Worm (Caenorhabditis elegans) whole organism, L2 larva: ENCODE measurements around the gene dhgd-1.
A peak's percentile ranks its signal among the peaks of the same experiment; 100 is the strongest.

Experiments used
- C34F6.9 ChIP-seq: fragments of 150-350 bp; optimal IDR thresholded peaks from 2 replicates; lab custom pipeline; 2014; ENCODE audit warnings: missing biosample characterization, missing genetic modification characterization
- F13H6.1 ChIP-seq: sonication (generic microtip); optimal IDR thresholded peaks from 2 replicates; lab custom pipeline; 2016; ENCODE audit warnings: missing genetic modification characterization, missing compliant biosample characterization
- R02D3.7 ChIP-seq: fragments of 150-350 bp; optimal IDR thresholded peaks from 2 replicates; lab custom pipeline; 2014; ENCODE audit warnings: missing biosample characterization, missing genetic modification characterization
- Y55F3AM.14 ChIP-seq: fragments of 200-800 bp; sonication (Bioruptor generic); optimal IDR thresholded peaks from 2 replicates; lab custom pipeline; 2018; ENCODE audit warnings: mild to moderate bottlenecking, missing genetic modification characterization, missing compliant biosample characterization
- ZK546.5 ChIP-seq: sonication (generic microtip); optimal IDR thresholded peaks from 2 replicates; lab custom pipeline; 2017; ENCODE audit warnings: missing biosample characterization, missing genetic modification characterization
- alr-1 ChIP-seq: fragments of 150-350 bp; optimal IDR thresholded peaks from 2 replicates; lab custom pipeline; 2014; ENCODE audit warnings: missing biosample characterization, missing genetic modification characterization
- ama-1 ChIP-seq: fragments of 150-350 bp; optimal IDR thresholded peaks from 2 replicates; lab custom pipeline; 2018; ENCODE audit warnings: inconsistent platforms
- ceh-16 ChIP-seq: fragments of 150-350 bp; optimal IDR thresholded peaks from 2 replicates; lab custom pipeline; 2014; ENCODE audit warnings: missing biosample characterization, missing genetic modification characterization
- ceh-82 ChIP-seq: fragments of 150-350 bp; optimal IDR thresholded peaks from 2 replicates; lab custom pipeline; 2014; ENCODE audit warnings: missing biosample characterization, missing genetic modification characterization
- crh-2 ChIP-seq: sonication (generic microtip); optimal IDR thresholded peaks from 2 replicates; lab custom pipeline; 2017; ENCODE audit warnings: missing biosample characterization, missing genetic modification characterization
- dmd-4 ChIP-seq: sonication (generic microtip); optimal IDR thresholded peaks from 2 replicates; lab custom pipeline; 2017; ENCODE audit warnings: missing biosample characterization, missing genetic modification characterization
- egl-27 ChIP-seq: sonication (generic microtip); optimal IDR thresholded peaks from 3 replicates; lab custom pipeline; 2017; ENCODE audit warnings: missing biosample characterization, missing genetic modification reagents, missing genetic modification characterization
- elt-1 ChIP-seq: fragments of 150-350 bp; optimal IDR thresholded peaks from 2 replicates; lab custom pipeline; 2014; ENCODE audit warnings: missing biosample characterization, missing genetic modification characterization
- gmeb-1 ChIP-seq: fragments of 150-350 bp; optimal IDR thresholded peaks from 2 replicates; lab custom pipeline; 2014; ENCODE audit warnings: missing biosample characterization, missing genetic modification characterization
- lin-11 ChIP-seq: fragments of 150-350 bp; sonication (generic microtip); optimal IDR thresholded peaks from 2 replicates; lab custom pipeline; 2014; ENCODE audit warnings: missing biosample characterization, missing genetic modification characterization, inconsistent platforms, mixed read lengths
- lin-13 ChIP-seq: fragments of 150-350 bp; optimal IDR thresholded peaks from 2 replicates; lab custom pipeline; 2014; ENCODE audit warnings: missing biosample characterization, missing genetic modification reagents, missing genetic modification characterization
- lin-39 ChIP-seq: fragments of 150-350 bp; optimal IDR thresholded peaks from 2 replicates; lab custom pipeline; 2014; ENCODE audit warnings: missing biosample characterization, missing genetic modification reagents, missing genetic modification characterization
- lsy-2 ChIP-seq, 2 experiments: fragments of 150-350 bp in 1 of 2; sonication (generic microtip) in 1 of 2; optimal IDR thresholded peaks; 2 replicates each; lab custom pipeline; 2014 to 2017; ENCODE audit warnings: missing biosample characterization in 2 of 2, missing genetic modification characterization in 2 of 2
- mab-5 ChIP-seq: fragments of 150-350 bp; optimal IDR thresholded peaks from 2 replicates; lab custom pipeline; 2014; ENCODE audit warnings: missing biosample characterization, missing genetic modification characterization
- mbf-1 ChIP-seq: sonication (generic microtip); optimal IDR thresholded peaks from 2 replicates; lab custom pipeline; 2017; ENCODE audit warnings: missing biosample characterization, missing genetic modification characterization
- nhr-12 ChIP-seq: fragments of 150-350 bp; optimal IDR thresholded peaks from 2 replicates; lab custom pipeline; 2014; ENCODE audit warnings: missing biosample characterization, missing genetic modification characterization
- nhr-129 ChIP-seq: fragments of 150-350 bp; optimal IDR thresholded peaks from 2 replicates; lab custom pipeline; 2014; ENCODE audit warnings: missing biosample characterization, missing genetic modification characterization
- nhr-21 ChIP-seq: fragments of 150-350 bp; optimal IDR thresholded peaks from 2 replicates; lab custom pipeline; 2014; ENCODE audit warnings: missing biosample characterization, missing genetic modification characterization
- nhr-23 ChIP-seq: fragments of 150-350 bp; optimal IDR thresholded peaks from 2 replicates; lab custom pipeline; 2014; ENCODE audit warnings: missing biosample characterization, missing genetic modification reagents, missing genetic modification characterization
- nhr-25 ChIP-seq: fragments of 150-350 bp; sonication (generic microtip); optimal IDR thresholded peaks from 3 replicates; lab custom pipeline; 2014; ENCODE audit warnings: missing biosample characterization, missing genetic modification characterization
- nhr-6 ChIP-seq: fragments of 150-350 bp; optimal IDR thresholded peaks from 2 replicates; lab custom pipeline; 2014; ENCODE audit warnings: missing biosample characterization, missing genetic modification characterization
- peb-1 ChIP-seq: fragments of 150-350 bp; optimal IDR thresholded peaks from 2 replicates; lab custom pipeline; 2014; ENCODE audit warnings: missing biosample characterization, missing genetic modification characterization
- sem-4 ChIP-seq: fragments of 150-350 bp; optimal IDR thresholded peaks from 2 replicates; lab custom pipeline; 2014; ENCODE audit warnings: missing biosample characterization, missing genetic modification reagents, missing genetic modification characterization
- skn-1 ChIP-seq: sonication (generic microtip); optimal IDR thresholded peaks from 2 replicates; lab custom pipeline; 2017; ENCODE audit warnings: missing biosample characterization, missing genetic modification characterization
- sma-3 ChIP-seq: sonication (generic microtip); optimal IDR thresholded peaks from 2 replicates; lab custom pipeline; 2016; ENCODE audit warnings: missing genetic modification reagents, missing genetic modification characterization, missing compliant biosample characterization
- snpc-4 ChIP-seq: fragments of 150-350 bp; optimal IDR thresholded peaks from 2 replicates; lab custom pipeline; 2014; ENCODE audit warnings: missing biosample characterization, missing genetic modification characterization
- unc-55 ChIP-seq: fragments of 150-350 bp; sonication (generic microtip); optimal IDR thresholded peaks from 3 replicates; lab custom pipeline; 2014; ENCODE audit warnings: missing biosample characterization, missing genetic modification reagents, missing genetic modification characterization
- unc-62 ChIP-seq: fragments of 150-350 bp; optimal IDR thresholded peaks from 2 replicates; lab custom pipeline; 2014; ENCODE audit warnings: missing biosample characterization, missing genetic modification reagents, missing genetic modification characterization
- zag-1 ChIP-seq: fragments of 150-350 bp; optimal IDR thresholded peaks from 2 replicates; lab custom pipeline; 2014; ENCODE audit warnings: missing biosample characterization, missing genetic modification characterization
- ztf-1 ChIP-seq: fragments of 200-800 bp; sonication (Bioruptor generic); conservative IDR thresholded peaks from 2 replicates; pipeline ENCODE4 v1.3.6; 2022; ENCODE audit warnings: missing genetic modification characterization, missing compliant biosample characterization
- ztf-4 ChIP-seq: fragments of 150-350 bp; optimal IDR thresholded peaks from 2 replicates; lab custom pipeline; 2014; ENCODE audit warnings: missing biosample characterization, missing genetic modification characterization

Gene dhgd-1

ce11 chrII:11568670-11569069, 16.8 kb upstream of the dhgd-1 start:
- TF ChIP-seq crh-2 (tag; lab: Kevin White, UChicago) (no peak), unc-62 (GFP tag; lab: Kevin White, UChicago) (no peak), mbf-1 (tag; lab: Kevin White, UChicago) (no peak), alr-1 (tag; lab: Kevin White, UChicago) (no peak), dmd-4 (tag; lab: Kevin White, UChicago) (no peak), ztf-4 (tag; lab: Kevin White, UChicago) (no peak), lin-11 (no peak), lsy-2 (tag; optimal IDR thresholded peaks at IDR 0.05; lab: Kevin White, UChicago) (no peak), ceh-16 (tag; lab: Kevin White, UChicago) (no peak), lin-13 (GFP tag; lab: Kevin White, UChicago) (no peak), nhr-25 (tag; lab: Kevin White, UChicago) (no peak), zag-1 (tag; lab: Kevin White, UChicago) (no peak), gmeb-1 (no peak), ceh-82 (tag; lab: Kevin White, UChicago) (no peak), nhr-129 (tag; lab: Kevin White, UChicago) (no peak)

DNA sequence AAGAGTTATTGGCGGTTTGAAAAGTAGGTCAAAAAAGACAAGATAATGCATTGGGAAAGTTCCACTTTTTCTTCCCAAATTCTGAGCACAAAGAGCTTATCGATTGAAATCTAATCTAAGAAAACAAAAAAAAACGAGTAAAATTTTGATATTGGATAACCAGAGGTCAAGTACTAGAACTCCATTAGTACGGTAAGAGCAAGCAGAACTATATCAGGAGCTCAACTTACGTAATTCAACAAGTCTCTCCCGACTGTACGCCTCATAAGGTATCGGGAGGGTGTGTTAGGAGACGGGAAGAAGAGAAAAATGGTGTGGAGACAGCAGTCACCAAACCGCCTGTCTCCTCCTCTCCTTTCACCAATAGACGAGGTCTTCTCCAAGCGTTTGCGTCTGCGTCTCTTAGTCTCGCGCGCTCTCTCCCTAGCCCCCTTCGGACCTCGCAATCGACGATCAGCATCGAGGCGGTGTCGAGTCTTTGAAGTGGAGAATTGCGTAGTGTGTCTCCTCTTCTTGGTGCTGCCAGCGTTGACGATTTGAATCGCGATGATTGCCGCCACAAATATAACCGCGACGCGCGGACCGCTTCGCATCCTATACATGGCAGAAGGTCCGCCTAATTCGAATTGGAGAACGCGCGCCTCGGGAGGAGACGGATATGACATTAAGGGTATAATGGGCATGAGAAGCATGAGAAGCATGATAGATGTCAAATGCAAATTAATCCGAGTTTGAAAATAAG, 15.3 kb upstream of the dhgd-1 start, which contains the start of gene F54D5.5:
Gene F54D5.5, minus strand, starts transcription at position 51 of the 742 bp plus-strand sequence.
- TF ChIP-seq unc-55 (peak; percentile 34), nhr-23 (tag; lab: Kevin White, UChicago) (no peak), lsy-2 (tag; optimal IDR thresholded peaks at IDR 0.05; lab: Kevin White, UChicago) (no peak), lin-39 (tag; lab: Kevin White, UChicago) (peak; percentile 77), C34F6.9 (tag; lab: Kevin White, UChicago) (peak; percentile 7), lin-13 (GFP tag; lab: Kevin White, UChicago) (no peak), nhr-25 (tag; lab: Kevin White, UChicago) (no peak), ama-1 (lab: Kevin White, UChicago) (no peak), R02D3.7 (no peak), nhr-12 (no peak), elt-1 (tag; lab: Kevin White, UChicago) (no peak), Y55F3AM.14 (no peak), mab-5 (tag; lab: Kevin White, UChicago) (peak; percentile 2), nhr-129 (tag; lab: Kevin White, UChicago) (peak; percentile 54), ztf-4 (tag; lab: Kevin White, UChicago) (no peak), lin-11 (peak; percentile 33), nhr-6 (no peak), ceh-16 (tag; lab: Kevin White, UChicago) (no peak), gmeb-1 (no peak), F13H6.1 (peak; percentile 5)

DNA sequence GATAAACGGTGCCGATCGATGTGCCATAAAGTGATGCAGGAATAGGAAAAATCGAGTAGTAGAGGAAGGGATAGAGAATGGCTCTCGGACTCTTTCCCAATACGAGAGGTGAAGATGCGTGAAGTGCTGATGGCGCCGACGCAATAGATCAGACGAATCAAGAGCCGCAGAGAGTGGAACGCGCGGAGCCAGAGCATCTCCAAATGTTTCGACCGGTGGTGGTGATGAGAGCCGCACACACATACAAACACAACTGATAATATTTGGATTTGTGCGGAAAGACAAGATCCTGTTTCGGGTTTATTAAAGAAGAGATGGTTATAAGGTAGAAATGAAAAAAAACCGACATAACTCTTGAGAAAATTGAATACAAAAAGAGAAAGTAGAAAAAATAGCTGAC, 12.2 kb upstream of the dhgd-1 start, which contains the start of gene F54D5.15:
Gene F54D5.15, minus strand, starts transcription at position 101 of the 400 bp plus-strand sequence.
- TF ChIP-seq R02D3.7 (no peak), nhr-129 (tag; lab: Kevin White, UChicago) (no peak), sem-4 (tag; lab: Kevin White, UChicago) (no peak), egl-27 (tag; lab: Kevin White, UChicago) (no peak), ZK546.5 (tag; lab: Kevin White, UChicago) (no peak), lin-39 (tag; lab: Kevin White, UChicago) (no peak), nhr-21 (tag; lab: Kevin White, UChicago) (no peak), sma-3 (GFP tag; lab: Kevin White, UChicago) (no peak), skn-1 (no peak), ama-1 (lab: Kevin White, UChicago) (no peak), nhr-6 (no peak)

- TF ChIP-seq ceh-16 (tag; lab: Kevin White, UChicago): no peak
- no peak for TF ChIP-seq zag-1 (tag; lab: Kevin White, UChicago)
- TF ChIP-seq nhr-129 (tag; lab: Kevin White, UChicago): no peak
Measured at ce11 chrII:11556338-11556737, 4.5 kb upstream of the dhgd-1 start, which contains the start of gene F54D5.17. TSS of gene F54D5.17 (plus strand) at chrII:11556638.

DNA sequence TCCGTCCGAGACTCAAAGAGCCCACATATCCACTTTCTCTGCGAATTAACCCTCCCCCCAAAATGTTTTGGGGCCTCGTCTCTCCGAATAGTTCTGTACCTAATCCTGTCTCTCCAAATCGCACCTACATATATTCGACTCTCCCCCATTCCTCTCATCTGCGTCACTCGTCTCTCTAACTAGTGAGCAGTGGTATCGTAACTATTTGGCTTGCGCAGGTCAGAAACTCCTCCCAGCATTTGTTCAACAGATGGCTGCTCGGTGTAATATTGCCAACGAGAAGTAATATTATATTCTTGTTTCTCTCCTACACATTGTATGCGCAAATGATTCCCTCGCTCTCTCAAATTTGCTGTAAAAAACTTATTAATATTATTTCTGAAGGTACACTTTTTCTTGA, 3.8 kb upstream of the dhgd-1 start, which contains the start of gene F54D5.24:
Gene F54D5.24, plus strand, starts transcription at position 316 of the 400 bp plus-strand sequence.
- no peak for TF ChIP-seq sma-3 (GFP tag; lab: Kevin White, UChicago)
- TF ChIP-seq peb-1 (tag; lab: Kevin White, UChicago): no peak
- TF ChIP-seq nhr-25 (tag; lab: Kevin White, UChicago): no peak
- no peak for TF ChIP-seq ztf-1
- TF ChIP-seq skn-1: no peak
- TF ChIP-seq ZK546.5 (tag; lab: Kevin White, UChicago): no peak
- TF ChIP-seq snpc-4 (tag; lab: Kevin White, UChicago): no peak
- no peak for TF ChIP-seq unc-55
- TF ChIP-seq nhr-23 (tag; lab: Kevin White, UChicago): no peak
- no peak for TF ChIP-seq nhr-21 (tag; lab: Kevin White, UChicago)
- TF ChIP-seq zag-1 (tag; lab: Kevin White, UChicago): no peak
